Fruit fly (Drosophila melanogaster): ENCODE data around the gene Ilp2.

The Ilp2 gene

dm6 chr3L:9823797-9824196 is 24.3 kb downstream of the Ilp2 start, which contains the start of gene Ilp5:
Gene Ilp5, minus strand, starts transcription at chr3L:9823897.
- TF ChIP-seq CG11762 (GFP tag; optimal IDR thresholded peaks at IDR 0.05; ENCODE audit: insufficient read depth) (no peak), Sox15 (GFP tag; optimal IDR thresholded peaks at IDR 0.05) (no peak), pdm3 (GFP tag; optimal IDR thresholded peaks at IDR 0.05) (no peak), dac (GFP tag; optimal IDR thresholded peaks at IDR 0.05) (no peak), svp (GFP tag) (no peak), CG8632 (GFP tag; optimal IDR thresholded peaks at IDR 0.05) (no peak), Sox14 (GFP tag; optimal IDR thresholded peaks at IDR 0.05) (no peak), CG31627 (GFP tag; optimal IDR thresholded peaks at IDR 0.05) (no peak), achi (GFP tag; optimal IDR thresholded peaks at IDR 0.05) (no peak), Blimp-1 (GFP tag; optimal IDR thresholded peaks at IDR 0.05) (no peak), Hr38 (GFP tag; optimal IDR thresholded peaks at IDR 0.05) (no peak), net (GFP tag; optimal IDR thresholded peaks at IDR 0.05) (no peak), CG6276 (GFP tag; optimal IDR thresholded peaks at IDR 0.05) (no peak), CG8319 (GFP tag; optimal IDR thresholded peaks at IDR 0.05) (no peak), Hr39 (GFP tag; optimal IDR thresholded peaks at IDR 0.05) (no peak), ss (GFP tag; optimal IDR thresholded peaks at IDR 0.05) (no peak), CG7368 (GFP tag; optimal IDR thresholded peaks at IDR 0.05) (no peak)

- TF ChIP-seq net (GFP tag; optimal IDR thresholded peaks at IDR 0.05) = no peak
- TF ChIP-seq CG4318 (GFP tag; optimal IDR thresholded peaks at IDR 0.05) = no peak
These were observed 24.7 kb downstream of the Ilp2 start for dm6 chr3L:9824226-9824625.

- TF ChIP-seq fd59A (GFP tag; optimal IDR thresholded peaks at IDR 0.05) (no peak), CG8119 (GFP tag; IDR thresholded peaks at IDR 0.05) (no peak), CG6808 (GFP tag; optimal IDR thresholded peaks at IDR 0.05) (no peak), Eip75B (GFP tag; optimal IDR thresholded peaks at IDR 0.05) (no peak), Hr39 (GFP tag; optimal IDR thresholded peaks at IDR 0.05) (no peak), net (GFP tag; optimal IDR thresholded peaks at IDR 0.05) (no peak), CG4318 (GFP tag; optimal IDR thresholded peaks at IDR 0.05) (no peak), achi (GFP tag; optimal IDR thresholded peaks at IDR 0.05) (no peak), CG15336 (GFP tag; IDR thresholded peaks at IDR 0.05) (no peak)
These were observed 29.7 kb downstream of the Ilp2 start for dm6 chr3L:9829154-9829553.

dm6 chr3L:9829639-9830341 is 30.3 kb downstream of the Ilp2 start:
- TF ChIP-seq topi (GFP tag; optimal IDR thresholded peaks at IDR 0.05) = no peak
- TF ChIP-seq CG11902 (GFP tag; optimal IDR thresholded peaks at IDR 0.05) = no peak
- no peak for TF ChIP-seq acj6 (GFP tag; optimal IDR thresholded peaks at IDR 0.05)
- TF ChIP-seq Lpt (GFP tag; optimal IDR thresholded peaks at IDR 0.05) = no peak
- TF ChIP-seq Blimp-1 (GFP tag; optimal IDR thresholded peaks at IDR 0.05) = no peak
- no peak for TF ChIP-seq CG3919 (GFP tag; optimal IDR thresholded peaks at IDR 0.05)
- no peak for TF ChIP-seq CG7368 (GFP tag; optimal IDR thresholded peaks at IDR 0.05)
- TF ChIP-seq cyc (GFP tag; optimal IDR thresholded peaks at IDR 0.05) = no peak
- no peak for TF ChIP-seq CG10669 (GFP tag; optimal IDR thresholded peaks at IDR 0.05)
- no peak for TF ChIP-seq CG4318 (GFP tag; optimal IDR thresholded peaks at IDR 0.05)
- TF ChIP-seq svp (GFP tag) = no peak
- TF ChIP-seq CG6276 (GFP tag; optimal IDR thresholded peaks at IDR 0.05) = no peak
- no peak for TF ChIP-seq CG3032 (tag; optimal IDR thresholded peaks at IDR 0.05)
- TF ChIP-seq Eip93F (GFP tag; optimal IDR thresholded peaks at IDR 0.05) = no peak
- TF ChIP-seq eg (GFP tag; IDR thresholded peaks at IDR 0.05) = no peak
- no peak for TF ChIP-seq fd85E (GFP tag; optimal IDR thresholded peaks at IDR 0.05)
- TF ChIP-seq Ets96B (tag; optimal IDR thresholded peaks at IDR 0.05) = no peak
- no peak for TF ChIP-seq CG8319 (GFP tag; optimal IDR thresholded peaks at IDR 0.05)
- TF ChIP-seq pdm3 (GFP tag; optimal IDR thresholded peaks at IDR 0.05) = no peak
